Fruit fly (Drosophila melanogaster): ENCODE data around the gene CG4678.

Gene CG4678

DNA sequence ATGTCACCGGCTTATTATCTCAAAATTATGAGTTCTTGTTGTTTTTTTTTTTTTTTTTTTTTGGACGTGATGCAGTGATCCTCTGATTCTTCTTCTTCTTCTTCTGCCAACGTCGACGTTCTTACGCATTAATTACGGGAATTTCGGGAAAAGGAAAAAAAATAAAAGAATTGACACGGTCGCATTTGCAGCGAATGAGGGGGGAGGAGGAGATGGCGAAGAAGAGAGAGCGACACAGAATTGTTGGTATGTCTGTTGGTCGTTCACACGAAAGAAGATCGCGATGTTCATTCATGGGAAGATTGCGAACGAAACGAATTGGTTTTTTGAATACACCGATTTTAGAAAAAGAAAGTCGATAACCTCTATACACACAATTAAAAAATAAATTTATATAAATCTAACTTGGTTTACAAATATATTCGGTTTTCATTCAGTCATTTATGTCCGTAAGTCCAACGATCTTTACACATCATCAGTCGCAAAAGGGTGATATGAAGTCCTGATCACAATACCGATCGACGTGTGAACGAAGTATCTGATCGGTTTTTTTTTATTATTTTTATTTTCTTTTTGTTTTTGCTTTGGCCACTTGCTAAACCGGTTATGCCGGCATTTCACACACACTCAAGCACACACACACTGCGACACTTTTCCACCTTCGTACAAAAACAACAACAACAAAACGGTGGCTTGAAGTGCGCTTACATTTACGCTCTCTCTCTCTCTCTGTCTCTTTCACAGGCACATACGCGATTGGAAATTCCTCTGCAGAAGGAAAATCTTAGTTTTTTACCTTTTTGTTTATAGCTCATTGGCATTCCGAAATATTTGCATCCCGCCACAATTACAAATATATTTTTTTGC, 55.0 kb downstream of the CG4678 start:
- TF ChIP-seq bab1 (GFP tag; optimal IDR thresholded peaks at IDR 0.05) (peak; percentile 89), Hr96 (GFP tag; optimal IDR thresholded peaks at IDR 0.05) (peak; percentile 41), CG14711 (tag; optimal IDR thresholded peaks at IDR 0.05) (peak; percentile 56), tj (GFP tag; optimal IDR thresholded peaks at IDR 0.05) (peak; percentile 46), cnc (optimal IDR thresholded peaks at IDR 0.05) (no peak), kay (GFP tag; ENCODE audit: borderline replicate concordance) (peak; percentile 79), CG1620 (GFP tag; optimal IDR thresholded peaks at IDR 0.05) (peak; percentile 22), Mnt (GFP tag; optimal IDR thresholded peaks at IDR 0.05) (peak; percentile 12), Crg-1 (GFP tag; optimal IDR thresholded peaks at IDR 0.05) (no peak), CG7101 (tag; optimal IDR thresholded peaks at IDR 0.05) (peak; percentile 76), pad (GFP tag; optimal IDR thresholded peaks at IDR 0.05) (peak; percentile 57), ovo (GFP tag; optimal IDR thresholded peaks at IDR 0.05) (no peak), CG7045 (GFP tag; optimal IDR thresholded peaks at IDR 0.05) (peak; percentile 49), cic (GFP tag; optimal IDR thresholded peaks at IDR 0.05) (no peak), CG11617 (GFP tag; optimal IDR thresholded peaks at IDR 0.05) (peak; percentile 63), Clk (GFP tag; optimal IDR thresholded peaks at IDR 0.05) (no peak), CG33017 (tag; optimal IDR thresholded peaks at IDR 0.05) (peak; percentile 51), CG12768 (GFP tag; optimal IDR thresholded peaks at IDR 0.05) (no peak), toe (GFP tag; optimal IDR thresholded peaks at IDR 0.05) (no peak), CG5204 (GFP tag; optimal IDR thresholded peaks at IDR 0.05) (peak; percentile 40)

DNA sequence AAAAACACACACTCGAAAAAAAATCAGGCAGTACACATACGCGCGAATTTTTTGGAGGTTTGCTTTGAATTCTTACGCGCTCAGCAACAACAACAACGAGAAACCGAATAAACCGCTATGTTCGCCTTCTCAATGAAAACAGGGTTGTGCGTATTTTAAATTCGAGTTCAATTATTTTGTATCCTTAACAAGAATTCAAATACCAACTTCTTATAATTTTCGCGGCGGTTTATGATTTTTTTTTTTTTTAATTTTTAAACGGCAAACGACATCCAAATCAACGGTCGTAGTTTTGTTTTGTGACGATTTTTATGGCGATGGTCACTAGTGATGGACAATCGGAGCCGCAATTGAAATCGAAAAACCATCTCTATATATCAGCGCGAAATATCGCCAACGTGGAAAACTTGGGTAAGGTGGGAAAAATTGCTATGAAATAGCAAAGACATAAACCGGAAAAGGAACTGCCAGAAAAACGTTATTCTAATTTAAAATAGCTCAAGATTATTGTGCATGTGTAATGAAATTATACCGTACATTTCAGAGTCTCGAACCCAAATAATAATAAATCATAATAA, 55.7 kb downstream of the CG4678 start, which contains the start of gene goe:
TSS of gene goe (minus strand) at position 332 of the 578 bp plus-strand sequence.
- TF ChIP-seq Mnt (GFP tag; optimal IDR thresholded peaks at IDR 0.05) (peak; percentile 74), CG11617 (GFP tag; optimal IDR thresholded peaks at IDR 0.05) (peak; percentile 75), CG5204 (GFP tag; optimal IDR thresholded peaks at IDR 0.05) (peak; percentile 72), ovo (GFP tag; optimal IDR thresholded peaks at IDR 0.05) (peak; percentile 94), CG7045 (GFP tag; optimal IDR thresholded peaks at IDR 0.05) (no peak), CG12768 (GFP tag; optimal IDR thresholded peaks at IDR 0.05) (no peak), Clk (GFP tag; optimal IDR thresholded peaks at IDR 0.05) (no peak), cnc (optimal IDR thresholded peaks at IDR 0.05) (no peak), CG1620 (GFP tag; optimal IDR thresholded peaks at IDR 0.05) (peak; percentile 90), bab1 (GFP tag; optimal IDR thresholded peaks at IDR 0.05) (peak; percentile 84), Crg-1 (GFP tag; optimal IDR thresholded peaks at IDR 0.05) (peak; percentile 70), CG33017 (tag; optimal IDR thresholded peaks at IDR 0.05) (peak; percentile 7), pad (GFP tag; optimal IDR thresholded peaks at IDR 0.05) (peak; percentile 56), CG7101 (tag; optimal IDR thresholded peaks at IDR 0.05) (peak; percentile 87), cic (GFP tag; optimal IDR thresholded peaks at IDR 0.05) (peak; percentile 22), toe (GFP tag; optimal IDR thresholded peaks at IDR 0.05) (peak; percentile 67), tj (GFP tag; optimal IDR thresholded peaks at IDR 0.05) (peak; percentile 46), CG14711 (tag; optimal IDR thresholded peaks at IDR 0.05) (peak; percentile 78), Hr96 (GFP tag; optimal IDR thresholded peaks at IDR 0.05) (peak; percentile 92), kay (GFP tag; ENCODE audit: borderline replicate concordance) (peak; percentile 66)

DNA sequence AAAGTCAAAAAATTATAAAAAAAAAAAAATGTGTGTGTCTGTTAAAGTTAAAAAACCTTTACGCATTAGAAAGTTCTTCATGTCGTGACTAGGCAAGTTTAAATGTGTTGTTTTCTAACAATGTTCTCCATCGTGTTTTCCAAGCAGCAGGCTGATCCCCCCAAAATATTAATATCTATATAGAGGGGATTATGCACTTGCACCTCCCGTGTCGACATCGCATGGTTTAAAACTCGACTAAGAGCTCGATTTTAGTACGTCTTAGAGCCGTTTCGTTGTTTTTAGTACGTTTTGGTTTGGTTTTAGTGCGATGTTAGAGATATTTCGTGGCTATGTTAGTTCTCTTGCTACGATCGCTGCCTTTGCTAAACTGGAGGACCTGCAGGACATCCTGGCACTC, 57.1 kb downstream of the CG4678 start:
- no peak for TF ChIP-seq CG33017 (tag; optimal IDR thresholded peaks at IDR 0.05)
- TF ChIP-seq ovo (GFP tag; optimal IDR thresholded peaks at IDR 0.05), result no peak
- no peak for TF ChIP-seq Crg-1 (GFP tag; optimal IDR thresholded peaks at IDR 0.05)
- TF ChIP-seq CG1620 (GFP tag; optimal IDR thresholded peaks at IDR 0.05), result no peak
- TF ChIP-seq kay (GFP tag; ENCODE audit: borderline replicate concordance), result no peak
- no peak for TF ChIP-seq pad (GFP tag; optimal IDR thresholded peaks at IDR 0.05)
- TF ChIP-seq cic (GFP tag; optimal IDR thresholded peaks at IDR 0.05), result no peak
- no peak for TF ChIP-seq toe (GFP tag; optimal IDR thresholded peaks at IDR 0.05)
- no peak for TF ChIP-seq CG11617 (GFP tag; optimal IDR thresholded peaks at IDR 0.05)
- no peak for TF ChIP-seq Mnt (GFP tag; optimal IDR thresholded peaks at IDR 0.05)
- TF ChIP-seq cnc (optimal IDR thresholded peaks at IDR 0.05), result no peak
- TF ChIP-seq Hr96 (GFP tag; optimal IDR thresholded peaks at IDR 0.05), result no peak
- TF ChIP-seq CG5204 (GFP tag; optimal IDR thresholded peaks at IDR 0.05), result no peak

DNA sequence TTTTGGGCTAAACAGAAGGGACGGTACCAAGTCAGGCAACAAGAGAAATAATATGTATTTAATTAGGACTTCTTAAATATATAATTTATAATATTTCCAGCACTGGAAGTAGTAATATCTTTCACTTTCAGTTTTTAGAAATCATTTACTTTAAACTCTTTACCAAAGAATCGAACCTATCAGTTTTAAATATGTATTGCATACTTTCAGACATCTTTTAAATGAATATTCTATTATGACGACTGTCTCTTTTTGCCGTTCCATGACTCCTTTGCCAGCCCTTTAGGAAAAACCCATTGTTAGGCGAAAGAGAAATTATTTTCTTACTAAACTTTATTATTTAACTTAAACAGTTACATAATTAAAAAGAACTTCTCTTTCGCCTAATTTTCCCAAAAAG, 61.7 kb downstream of the CG4678 start:
- TF ChIP-seq CG14711 (tag; optimal IDR thresholded peaks at IDR 0.05) (no peak), toe (GFP tag; optimal IDR thresholded peaks at IDR 0.05) (no peak)

DNA sequence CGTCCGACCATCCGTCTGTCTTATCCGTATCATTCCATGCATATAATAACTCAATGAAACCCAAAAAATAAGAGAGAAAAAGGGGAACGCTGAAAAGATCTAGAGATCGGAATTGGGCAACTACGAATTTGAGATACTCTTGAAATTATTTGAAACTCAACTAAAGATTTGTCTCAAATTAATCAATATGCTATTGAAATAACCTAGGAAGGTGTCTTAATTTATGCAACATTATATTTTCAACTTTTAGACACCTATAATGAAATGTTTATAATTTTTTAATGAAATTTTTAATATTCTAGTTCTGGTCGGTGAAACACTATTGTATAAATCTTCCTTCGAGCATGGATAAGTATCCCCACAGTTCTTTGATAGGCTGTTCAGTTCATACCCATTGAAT, 64.6 kb downstream of the CG4678 start:
- TF ChIP-seq Mnt (GFP tag; optimal IDR thresholded peaks at IDR 0.05), result no peak
- no peak for TF ChIP-seq toe (GFP tag; optimal IDR thresholded peaks at IDR 0.05)
- no peak for TF ChIP-seq CG12768 (GFP tag; optimal IDR thresholded peaks at IDR 0.05)
- TF ChIP-seq Crg-1 (GFP tag; optimal IDR thresholded peaks at IDR 0.05), result no peak
- TF ChIP-seq Clk (GFP tag; optimal IDR thresholded peaks at IDR 0.05), result no peak
- TF ChIP-seq CG14711 (tag; optimal IDR thresholded peaks at IDR 0.05), result no peak
- no peak for TF ChIP-seq kay (GFP tag; ENCODE audit: borderline replicate concordance)
